Worm (Caenorhabditis elegans) whole organism, L4/young adult: ENCODE results near the gene C18H9.1.

Source experiments
- W03F9.2 ChIP-seq: fragments of 150-350 bp; optimal IDR thresholded peaks from 2 replicates; lab custom pipeline; 2014; ENCODE audit warnings: missing biosample characterization, missing genetic modification characterization
- him-1 ChIP-seq: sonication (generic microtip); optimal IDR thresholded peaks from 2 replicates; lab custom pipeline; 2016; ENCODE audit warnings: missing genotype, missing genetic modification reagents, missing genetic modification characterization, missing compliant biosample characterization

- no peak for TF ChIP-seq him-1 (tag; lab: Kevin White, UChicago)
- TF ChIP-seq W03F9.2 = no peak
Observed at ce11 chrII:6745783-6746182, 46.9 kb downstream of the C18H9.1 start, which contains the start of gene ins-14.
